Worm (Caenorhabditis elegans): ENCODE data around the gene Y43F8B.25.

Y43F8B.25 gene

ce11 chrV:19477852-19478251 is 15.1 kb downstream of the Y43F8B.25 start, which contains the start of gene Y43F8B.9:
Gene Y43F8B.9 (plus strand): TSS chrV:19478152.
- TF ChIP-seq C38D4.7 (GFP tag; optimal IDR thresholded peaks at IDR 0.05) (no peak), dve-1 (tag; optimal IDR thresholded peaks at IDR 0.05) (no peak)

DNA sequence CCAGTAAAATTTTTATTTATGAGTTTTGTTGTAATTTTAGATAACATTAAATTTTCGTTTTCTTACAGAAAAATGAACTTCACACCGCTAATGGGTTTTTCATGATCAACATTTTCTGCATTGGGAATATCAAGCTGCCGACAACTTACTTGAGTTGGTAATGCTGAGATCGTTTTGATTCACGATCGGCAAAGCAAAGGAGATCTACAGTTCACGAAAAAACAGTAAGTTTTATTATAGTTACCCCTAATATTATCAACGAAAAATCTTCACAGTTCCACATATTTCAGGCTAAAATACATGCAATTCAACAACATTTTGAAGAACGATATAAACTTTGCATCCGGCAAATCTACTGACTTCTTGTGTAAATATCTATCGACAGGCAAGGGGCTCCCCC is 19.8 kb downstream of the Y43F8B.25 start, which contains the start of gene Y43F8B.22:
Gene Y43F8B.22, plus strand, starts transcription at position 301 of the 400 bp plus-strand sequence.
- no peak for TF ChIP-seq fkh-10 (GFP tag; optimal IDR thresholded peaks at IDR 0.05)
- no peak for TF ChIP-seq ceh-6 (GFP tag; optimal IDR thresholded peaks at IDR 0.05)
- no peak for TF ChIP-seq ceh-24 (tag; optimal IDR thresholded peaks at IDR 0.05)

DNA sequence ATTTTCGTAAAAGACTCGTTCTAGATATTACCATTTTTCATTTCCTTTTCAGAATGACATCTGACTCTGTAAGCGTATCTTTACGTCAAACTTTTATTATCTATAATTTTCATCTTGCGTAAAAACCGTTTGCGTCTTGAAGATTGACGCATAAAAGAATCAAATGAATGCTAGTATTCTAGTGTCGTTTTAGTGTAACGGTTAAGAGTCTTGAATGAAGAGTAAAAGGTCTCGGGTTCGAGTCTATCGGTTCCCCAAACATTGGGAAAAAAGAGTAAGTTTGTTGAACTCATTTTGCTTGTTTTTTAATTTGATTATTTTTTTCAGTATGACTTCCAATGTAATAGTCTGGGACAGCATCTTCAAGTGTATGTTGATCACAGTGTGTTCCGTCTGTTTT is 21.8 kb downstream of the Y43F8B.25 start, which contains the start of gene Y43F8B.17:
Gene Y43F8B.17, plus strand, starts transcription at position 215 of the 400 bp plus-strand sequence.
- TF ChIP-seq hlh-8 (tag; optimal IDR thresholded peaks at IDR 0.05) (no peak), pat-9 (tag; optimal IDR thresholded peaks at IDR 0.05) (no peak), npax-4 (tag; optimal IDR thresholded peaks at IDR 0.05) (no peak), tbx-2 (tag; optimal IDR thresholded peaks at IDR 0.05) (no peak), lin-11 (tag; optimal IDR thresholded peaks at IDR 0.05) (no peak), syd-9 (tag; optimal IDR thresholded peaks at IDR 0.05) (no peak), ama-1 (optimal IDR thresholded peaks at IDR 0.05) (no peak), ceh-18 (tag; optimal IDR thresholded peaks at IDR 0.05) (no peak), pag-3 (tag; optimal IDR thresholded peaks at IDR 0.05; ENCODE audit: borderline replicate concordance) (no peak), fkh-6 (tag; optimal IDR thresholded peaks at IDR 0.05) (no peak)

DNA sequence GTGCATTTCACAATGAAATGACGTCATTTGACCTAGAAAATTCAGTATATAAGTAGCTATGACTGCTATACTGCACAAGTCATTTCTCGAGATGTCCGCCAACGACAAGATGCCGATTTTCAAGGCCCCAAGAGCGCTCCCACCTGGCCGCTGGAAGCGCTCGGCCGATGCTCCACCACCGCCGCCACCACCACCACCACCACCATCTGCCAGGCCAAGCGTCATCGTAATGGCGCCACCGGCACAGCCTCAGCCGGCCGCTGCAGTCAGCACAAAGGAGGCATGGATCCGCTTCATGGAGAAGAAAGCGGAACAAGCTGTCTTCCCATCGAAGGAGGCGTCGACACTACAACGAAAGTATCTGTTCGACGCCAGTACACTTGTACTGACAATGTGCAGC is 22.5 kb downstream of the Y43F8B.25 start, which contains the start of gene Y43F8B.28:
Gene Y43F8B.28, plus strand, starts transcription at position 59 of the 400 bp plus-strand sequence.
- TF ChIP-seq hlh-15 (tag; optimal IDR thresholded peaks at IDR 0.05) (no peak), syd-9 (tag; optimal IDR thresholded peaks at IDR 0.05) (no peak), ahr-1 (tag; optimal IDR thresholded peaks at IDR 0.05) (no peak), nfya-1 (tag; optimal IDR thresholded peaks at IDR 0.05) (no peak)

ce11 chrV:19485690-19486089 is 23.0 kb downstream of the Y43F8B.25 start, which contains the start of gene Y43F8B.18:
Gene Y43F8B.18 (plus strand): TSS chrV:19485990.
- TF ChIP-seq ceh-14 (tag; optimal IDR thresholded peaks at IDR 0.05) (no peak), pag-3 (tag; optimal IDR thresholded peaks at IDR 0.05; ENCODE audit: borderline replicate concordance) (no peak), hlh-15 (tag; optimal IDR thresholded peaks at IDR 0.05) (no peak), mec-3 (tag; optimal IDR thresholded peaks at IDR 0.05; ENCODE audit: borderline replicate concordance) (no peak), pha-2 (tag; optimal IDR thresholded peaks at IDR 0.05) (no peak), sdc-2 (tag; optimal IDR thresholded peaks at IDR 0.05) (no peak)

ce11 chrV:19490461-19490860 is 27.7 kb downstream of the Y43F8B.25 start, which contains the start of gene Y43F8B.7:
Gene Y43F8B.7 (plus strand): TSS chrV:19490761.
- TF ChIP-seq eyg-1 (tag; optimal IDR thresholded peaks at IDR 0.05) (no peak), pha-4 (tag; optimal IDR thresholded peaks at IDR 0.05) (no peak), fkh-10 (GFP tag; optimal IDR thresholded peaks at IDR 0.05) (no peak), K09A11.1 (tag; optimal IDR thresholded peaks at IDR 0.05; ENCODE audit: insufficient read depth) (no peak), ahr-1 (tag; optimal IDR thresholded peaks at IDR 0.05) (no peak), hlh-8 (tag; optimal IDR thresholded peaks at IDR 0.05) (no peak), sox-2 (GFP tag; IDR thresholded peaks at IDR 0.05) (no peak), fax-1 (tag; optimal IDR thresholded peaks at IDR 0.05) (no peak), C38D4.7 (GFP tag; optimal IDR thresholded peaks at IDR 0.05) (no peak), unc-42 (tag; optimal IDR thresholded peaks at IDR 0.05) (no peak), ets-4 (tag; optimal IDR thresholded peaks at IDR 0.05) (no peak), ama-1 (optimal IDR thresholded peaks at IDR 0.05) (no peak), hlh-13 (GFP tag; optimal IDR thresholded peaks at IDR 0.05) (no peak), ceh-45 (GFP tag; IDR thresholded peaks at IDR 0.05) (no peak), T23F11.4 (GFP tag; optimal IDR thresholded peaks at IDR 0.05) (no peak), hlh-30 (tag; optimal IDR thresholded peaks at IDR 0.05; ENCODE audit: insufficient read depth) (no peak)

Measured in whole organism, late embryonic.